Worm (Caenorhabditis elegans) whole organism, L2 larva: ENCODE data around the gene sre-7.

Experiments
- C34F6.9 ChIP-seq: fragments of 150-350 bp; optimal IDR thresholded peaks from 2 replicates; lab custom pipeline; 2014; ENCODE audit warnings: missing biosample characterization, missing genetic modification characterization
- R02D3.7 ChIP-seq: fragments of 150-350 bp; optimal IDR thresholded peaks from 2 replicates; lab custom pipeline; 2014; ENCODE audit warnings: missing biosample characterization, missing genetic modification characterization
- ZK546.5 ChIP-seq: sonication (generic microtip); optimal IDR thresholded peaks from 2 replicates; lab custom pipeline; 2017; ENCODE audit warnings: missing biosample characterization, missing genetic modification characterization
- alr-1 ChIP-seq: fragments of 150-350 bp; optimal IDR thresholded peaks from 2 replicates; lab custom pipeline; 2014; ENCODE audit warnings: missing biosample characterization, missing genetic modification characterization
- ama-1 ChIP-seq: fragments of 150-350 bp; optimal IDR thresholded peaks from 2 replicates; lab custom pipeline; 2018; ENCODE audit warnings: inconsistent platforms
- crh-2 ChIP-seq: sonication (generic microtip); optimal IDR thresholded peaks from 2 replicates; lab custom pipeline; 2017; ENCODE audit warnings: missing biosample characterization, missing genetic modification characterization
- dmd-4 ChIP-seq: sonication (generic microtip); optimal IDR thresholded peaks from 2 replicates; lab custom pipeline; 2017; ENCODE audit warnings: missing biosample characterization, missing genetic modification characterization
- elt-1 ChIP-seq: fragments of 150-350 bp; optimal IDR thresholded peaks from 2 replicates; lab custom pipeline; 2014; ENCODE audit warnings: missing biosample characterization, missing genetic modification characterization
- elt-3 ChIP-seq: sonication (generic microtip); optimal IDR thresholded peaks from 2 replicates; lab custom pipeline; 2017; ENCODE audit warnings: missing biosample characterization, missing genetic modification characterization
- fos-1 ChIP-seq: fragments of 150-350 bp; optimal IDR thresholded peaks from 2 replicates; lab custom pipeline; 2014; ENCODE audit warnings: missing biosample characterization, missing genetic modification characterization
- gmeb-1 ChIP-seq: fragments of 150-350 bp; optimal IDR thresholded peaks from 2 replicates; lab custom pipeline; 2014; ENCODE audit warnings: missing biosample characterization, missing genetic modification characterization
- lin-13 ChIP-seq: fragments of 150-350 bp; optimal IDR thresholded peaks from 2 replicates; lab custom pipeline; 2014; ENCODE audit warnings: missing biosample characterization, missing genetic modification reagents, missing genetic modification characterization
- lin-39 ChIP-seq: fragments of 150-350 bp; optimal IDR thresholded peaks from 2 replicates; lab custom pipeline; 2014; ENCODE audit warnings: missing biosample characterization, missing genetic modification reagents, missing genetic modification characterization
- lsy-2 ChIP-seq, 2 experiments: fragments of 150-350 bp in 1 of 2; sonication (generic microtip) in 1 of 2; optimal IDR thresholded peaks; 2 replicates each; lab custom pipeline; 2014 to 2017; ENCODE audit warnings: missing biosample characterization in 2 of 2, missing genetic modification characterization in 2 of 2
- mab-5 ChIP-seq: fragments of 150-350 bp; optimal IDR thresholded peaks from 2 replicates; lab custom pipeline; 2014; ENCODE audit warnings: missing biosample characterization, missing genetic modification characterization
- mdl-1 ChIP-seq, 2 experiments: fragments of 150-350 bp in 1 of 2; sonication (generic microtip) in 1 of 2; optimal IDR thresholded peaks; 2 replicates each; lab custom pipeline; 2017; ENCODE audit warnings: missing biosample characterization in 2 of 2, missing genetic modification characterization in 2 of 2
- nhr-10 ChIP-seq: sonication (generic microtip); optimal IDR thresholded peaks from 2 replicates; lab custom pipeline; 2017; ENCODE audit warnings: missing biosample characterization, missing genetic modification characterization
- nhr-11 ChIP-seq: fragments of 150-350 bp; optimal IDR thresholded peaks from 2 replicates; lab custom pipeline; 2014; ENCODE audit warnings: missing biosample characterization, missing genetic modification characterization
- nhr-12 ChIP-seq: fragments of 150-350 bp; optimal IDR thresholded peaks from 2 replicates; lab custom pipeline; 2014; ENCODE audit warnings: missing biosample characterization, missing genetic modification characterization
- nhr-21 ChIP-seq: fragments of 150-350 bp; optimal IDR thresholded peaks from 2 replicates; lab custom pipeline; 2014; ENCODE audit warnings: missing biosample characterization, missing genetic modification characterization
- nhr-23 ChIP-seq: fragments of 150-350 bp; optimal IDR thresholded peaks from 2 replicates; lab custom pipeline; 2014; ENCODE audit warnings: missing biosample characterization, missing genetic modification reagents, missing genetic modification characterization
- nhr-237 ChIP-seq: fragments of 150-350 bp; optimal IDR thresholded peaks from 2 replicates; lab custom pipeline; 2014; ENCODE audit warnings: missing biosample characterization, missing genetic modification characterization
- nhr-25 ChIP-seq: fragments of 150-350 bp; sonication (generic microtip); optimal IDR thresholded peaks from 3 replicates; lab custom pipeline; 2014; ENCODE audit warnings: missing biosample characterization, missing genetic modification characterization
- nhr-6 ChIP-seq: fragments of 150-350 bp; optimal IDR thresholded peaks from 2 replicates; lab custom pipeline; 2014; ENCODE audit warnings: missing biosample characterization, missing genetic modification characterization
- nhr-77 ChIP-seq: fragments of 150-350 bp; optimal IDR thresholded peaks from 2 replicates; lab custom pipeline; 2014; ENCODE audit warnings: missing biosample characterization, missing genetic modification characterization
- peb-1 ChIP-seq: fragments of 150-350 bp; optimal IDR thresholded peaks from 2 replicates; lab custom pipeline; 2014; ENCODE audit warnings: missing biosample characterization, missing genetic modification characterization
- sem-4 ChIP-seq: fragments of 150-350 bp; optimal IDR thresholded peaks from 2 replicates; lab custom pipeline; 2014; ENCODE audit warnings: missing biosample characterization, missing genetic modification reagents, missing genetic modification characterization
- snpc-4 ChIP-seq: fragments of 150-350 bp; optimal IDR thresholded peaks from 2 replicates; lab custom pipeline; 2014; ENCODE audit warnings: missing biosample characterization, missing genetic modification characterization
- unc-39 ChIP-seq: fragments of 150-350 bp; optimal IDR thresholded peaks from 2 replicates; lab custom pipeline; 2014; ENCODE audit warnings: missing biosample characterization, missing genetic modification characterization
- unc-55 ChIP-seq: fragments of 150-350 bp; sonication (generic microtip); optimal IDR thresholded peaks from 3 replicates; lab custom pipeline; 2014; ENCODE audit warnings: missing biosample characterization, missing genetic modification reagents, missing genetic modification characterization
- unc-62 ChIP-seq: fragments of 150-350 bp; optimal IDR thresholded peaks from 2 replicates; lab custom pipeline; 2014; ENCODE audit warnings: missing biosample characterization, missing genetic modification reagents, missing genetic modification characterization
- ztf-1 ChIP-seq: fragments of 200-800 bp; sonication (Bioruptor generic); conservative IDR thresholded peaks from 2 replicates; pipeline ENCODE4 v1.3.6; 2022; ENCODE audit warnings: missing genetic modification characterization, missing compliant biosample characterization
- ztf-11 ChIP-seq: sonication (generic microtip); optimal IDR thresholded peaks from 2 replicates; lab custom pipeline; 2017; ENCODE audit warnings: missing biosample characterization, missing genetic modification characterization
- ztf-4 ChIP-seq: fragments of 150-350 bp; optimal IDR thresholded peaks from 2 replicates; lab custom pipeline; 2014; ENCODE audit warnings: missing biosample characterization, missing genetic modification characterization

The sre-7 gene

ce11 chrV:14248025-14248424, 4.0 kb downstream of the sre-7 start, which contains the start of gene K02E11.4:
Gene K02E11.4 (minus strand): TSS chrV:14248125.
- TF ChIP-seq crh-2 (tag; lab: Kevin White, UChicago) (no peak), R02D3.7 (no peak), mab-5 (tag; lab: Kevin White, UChicago) (no peak), ztf-1 (GFP tag; lab: Robert Waterston, UW) (no peak)

DNA sequence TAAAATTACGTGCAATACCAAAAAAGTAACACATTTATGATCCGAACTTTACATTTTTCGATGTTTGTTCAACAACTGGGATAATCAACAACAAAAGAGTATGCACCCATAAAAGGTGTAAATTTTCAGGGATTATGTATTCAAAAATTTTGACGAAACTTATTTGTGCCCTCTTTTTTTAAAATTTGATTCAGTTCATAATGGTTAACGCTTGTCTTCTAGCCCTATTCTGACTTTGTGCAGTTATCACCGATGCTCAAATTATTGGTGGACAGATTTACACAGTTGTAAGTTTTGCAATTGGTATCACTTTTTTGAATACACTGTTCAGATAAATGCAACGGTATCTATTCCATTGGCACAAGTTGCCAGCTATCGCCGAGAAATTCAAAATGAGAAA, 4.7 kb downstream of the sre-7 start, which contains the start of gene K02E11.6:
Gene K02E11.6, plus strand, starts transcription at position 149 of the 400 bp plus-strand sequence.
- TF ChIP-seq mab-5 (tag; lab: Kevin White, UChicago) (no peak), nhr-77 (tag; lab: Kevin White, UChicago) (no peak)

ce11 chrV:14252025-14252424, 8.0 kb downstream of the sre-7 start, which contains the start of gene K02E11.5:
Gene K02E11.5 (plus strand): TSS chrV:14252325.
- TF ChIP-seq nhr-237 (tag; lab: Kevin White, UChicago) (no peak), nhr-25 (tag; lab: Kevin White, UChicago) (no peak), gmeb-1 (tag; lab: Kevin White, UChicago) (no peak), ama-1 (lab: Kevin White, UChicago) (no peak), ztf-1 (GFP tag; lab: Robert Waterston, UW) (no peak), crh-2 (tag; lab: Kevin White, UChicago) (no peak), lin-13 (GFP tag; lab: Kevin White, UChicago) (no peak), ztf-11 (tag; lab: Kevin White, UChicago) (no peak), nhr-11 (tag; lab: Kevin White, UChicago) (no peak), nhr-77 (tag; lab: Kevin White, UChicago) (no peak), elt-1 (tag; lab: Kevin White, UChicago) (no peak), nhr-23 (tag; lab: Kevin White, UChicago) (no peak), ZK546.5 (tag; lab: Kevin White, UChicago) (no peak), ztf-4 (tag; lab: Kevin White, UChicago) (no peak), nhr-6 (tag; lab: Kevin White, UChicago) (no peak), dmd-4 (tag; lab: Kevin White, UChicago) (no peak), unc-39 (tag; lab: Kevin White, UChicago) (no peak)

- no peak for TF ChIP-seq nhr-6 (tag; lab: Kevin White, UChicago)
- no peak for TF ChIP-seq nhr-10
- no peak for TF ChIP-seq C34F6.9 (tag; lab: Kevin White, UChicago)
- TF ChIP-seq unc-55, result no peak
- TF ChIP-seq sem-4 (tag; lab: Kevin White, UChicago), result no peak
- TF ChIP-seq gmeb-1 (tag; lab: Kevin White, UChicago), result no peak
- TF ChIP-seq elt-3 (tag; lab: Kevin White, UChicago), result no peak
- TF ChIP-seq peb-1, result no peak
- no peak for TF ChIP-seq nhr-25 (tag; lab: Kevin White, UChicago)
- TF ChIP-seq ztf-1 (GFP tag; lab: Robert Waterston, UW), result no peak
- no peak for TF ChIP-seq alr-1 (tag; lab: Kevin White, UChicago)
- TF ChIP-seq nhr-77 (tag; lab: Kevin White, UChicago), result no peak
- no peak for TF ChIP-seq lin-13 (GFP tag; lab: Kevin White, UChicago)
- TF ChIP-seq nhr-237 (tag; lab: Kevin White, UChicago), result no peak
- TF ChIP-seq nhr-21, result no peak
- TF ChIP-seq mdl-1 (tag; optimal IDR thresholded peaks at IDR 0.05; lab: Kevin White, UChicago), result no peak
Measured at ce11 chrV:14254221-14254620, 10.2 kb downstream of the sre-7 start, which contains the start of gene K02E11.7. Gene K02E11.7 (minus strand): TSS chrV:14254321.

- TF ChIP-seq unc-62 (GFP tag; lab: Kevin White, UChicago) (no peak), lsy-2 (tag; optimal IDR thresholded peaks at IDR 0.05; lab: Kevin White, UChicago) (no peak), peb-1 (no peak), nhr-23 (tag; lab: Kevin White, UChicago) (no peak), crh-2 (tag; lab: Kevin White, UChicago) (no peak), gmeb-1 (tag; lab: Kevin White, UChicago) (no peak), fos-1 (tag; lab: Kevin White, UChicago) (no peak), nhr-12 (tag; lab: Kevin White, UChicago) (no peak)
Measured at ce11 chrV:14256813-14257212, 12.8 kb downstream of the sre-7 start, which contains the start of gene sre-8. Gene sre-8 (plus strand): TSS chrV:14257113.

DNA sequence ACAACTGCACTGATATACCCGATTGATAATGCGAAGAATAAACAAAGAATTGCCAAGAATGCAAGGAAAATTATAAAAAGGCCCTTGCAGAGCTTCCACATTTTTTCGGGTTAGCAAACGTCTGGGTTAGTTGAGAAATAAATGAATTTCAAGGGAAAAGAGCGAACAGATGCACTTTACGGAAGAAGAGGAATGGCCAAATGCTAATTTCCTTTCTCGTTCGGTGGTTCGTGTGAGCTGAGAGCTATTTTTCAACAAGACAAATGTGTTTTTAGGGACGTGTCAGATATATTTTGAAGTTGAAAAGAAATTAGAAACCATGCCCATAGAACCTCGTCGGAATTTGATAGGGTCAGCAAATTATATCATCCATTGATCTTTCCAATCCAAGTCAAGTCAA, 16.8 kb downstream of the sre-7 start, which contains the start of gene F40G12.2:
Gene F40G12.2, minus strand, starts transcription at position 101 of the 400 bp plus-strand sequence.
- TF ChIP-seq elt-3 (tag; lab: Kevin White, UChicago), result no peak
- TF ChIP-seq mdl-1 (tag; optimal IDR thresholded peaks at IDR 0.05; lab: Kevin White, UChicago), result no peak
- TF ChIP-seq lin-39 (tag; lab: Kevin White, UChicago), result no peak
- no peak for TF ChIP-seq snpc-4
- TF ChIP-seq, all 48 proteins: peak for 0
